Fruit fly (Drosophila melanogaster) whole organism, embryonic: ENCODE data around the gene Sk2.

Source experiments
- Aef1 ChIP-seq: fragments of 200-800 bp; sonication (Bioruptor generic); IDR thresholded peaks from 3 replicates; pipeline ENCODE4 v1.3.6; 2022; ENCODE audit warnings: missing biosample characterization, missing genetic modification characterization
- CG12942 ChIP-seq: fragments of 200-800 bp; sonication (Bioruptor generic); optimal IDR thresholded peaks from 3 replicates; lab custom pipeline; 2016; ENCODE audit warnings: missing biosample characterization, missing genetic modification characterization
- CG14441 ChIP-seq: fragments of 200-800 bp; sonication (Bioruptor generic); IDR thresholded peaks from 2 replicates; pipeline ENCODE4 v1.3.6; 2022; ENCODE audit warnings: missing biosample characterization, missing genetic modification characterization
- CG1529 ChIP-seq: fragments of 200-800 bp; sonication (Bioruptor generic); optimal IDR thresholded peaks from 3 replicates; lab custom pipeline; 2018; ENCODE audit warnings: missing biosample characterization, missing genetic modification characterization
- CG1602 ChIP-seq: fragments of 200-800 bp; sonication (Bioruptor generic); optimal IDR thresholded peaks from 3 replicates; lab custom pipeline; 2016; ENCODE audit warnings: missing biosample characterization, missing genetic modification characterization
- CG18262 ChIP-seq: fragments of 200-800 bp; optimal IDR thresholded peaks from 3 replicates; lab custom pipeline; 2019; ENCODE audit warnings: missing biosample characterization, mild to moderate bottlenecking, missing genetic modification characterization, moderate library complexity
- CG18764 ChIP-seq: fragments of 200-800 bp; sonication (Bioruptor generic); optimal IDR thresholded peaks from 3 replicates; lab custom pipeline; 2016; ENCODE audit warnings: missing biosample characterization, missing genetic modification characterization
- CG2120 ChIP-seq: fragments of 200-800 bp; sonication (Bioruptor generic); optimal IDR thresholded peaks from 3 replicates; lab custom pipeline; 2016; ENCODE audit warnings: missing biosample characterization, missing genetic modification characterization
- CG2712 ChIP-seq: fragments of 200-800 bp; optimal IDR thresholded peaks from 3 replicates; lab custom pipeline; 2019; ENCODE audit warnings: missing biosample characterization, mild to moderate bottlenecking, missing genetic modification characterization, moderate library complexity
- CG31441 ChIP-seq: fragments of 200-800 bp; sonication (Bioruptor generic); IDR thresholded peaks from 2 replicates; pipeline ENCODE4 v1.3.6; 2022; ENCODE audit warnings: missing biosample characterization, missing genetic modification characterization
- CG32532 ChIP-seq: fragments of 200-800 bp; sonication (Bioruptor generic); IDR thresholded peaks from 2 replicates; pipeline ENCODE4 v1.3.6; 2022; ENCODE audit warnings: missing biosample characterization, missing genetic modification characterization
- CG4282 ChIP-seq: fragments of 200-800 bp; sonication (Bioruptor generic); optimal IDR thresholded peaks from 2 replicates; lab custom pipeline; 2016; ENCODE audit warnings: missing biosample characterization, missing genetic modification characterization
- CG6272 ChIP-seq: fragments of 200-800 bp; sonication (Bioruptor generic); IDR thresholded peaks from 2 replicates; pipeline ENCODE4 v1.3.6; 2022; ENCODE audit warnings: missing biosample characterization, missing genetic modification characterization
- CG7963 ChIP-seq: fragments of 200-800 bp; sonication (Bioruptor generic); IDR thresholded peaks from 3 replicates; pipeline ENCODE4 v1.3.6; 2022; ENCODE audit warnings: missing biosample characterization, missing genetic modification characterization; ENCODE audit not compliant: partially characterized antibody
- CG9437 ChIP-seq: fragments of 200-800 bp; sonication (Bioruptor generic); optimal IDR thresholded peaks from 2 replicates; lab custom pipeline; 2018; ENCODE audit warnings: missing biosample characterization, mild to moderate bottlenecking, missing genetic modification characterization
- HmgZ ChIP-seq: fragments of 200-800 bp; sonication (Bioruptor generic); optimal IDR thresholded peaks from 2 replicates; lab custom pipeline; 2018; ENCODE audit warnings: missing biosample characterization, mild to moderate bottlenecking, missing genetic modification characterization
- Hsf ChIP-seq: fragments of 200-800 bp; sonication (Bioruptor generic); optimal IDR thresholded peaks from 3 replicates; lab custom pipeline; 2016; ENCODE audit warnings: missing biosample characterization, missing genetic modification characterization
- Kr ChIP-seq: fragments of 200-800 bp; sonication (Bioruptor generic); optimal IDR thresholded peaks from 2 replicates; lab custom pipeline; 2017; ENCODE audit warnings: missing biosample characterization, mild to moderate bottlenecking, missing genetic modification characterization
- Mrtf ChIP-seq: fragments of 200-800 bp; sonication (Bioruptor generic); IDR thresholded peaks from 3 replicates; pipeline ENCODE4 v1.3.6; 2022; ENCODE audit warnings: missing biosample characterization, missing genetic modification characterization
- Sox102F ChIP-seq: fragments of 200-800 bp; sonication (Bioruptor generic); optimal IDR thresholded peaks from 2 replicates; lab custom pipeline; 2018; ENCODE audit warnings: missing biosample characterization, mild to moderate bottlenecking, missing genetic modification characterization, moderate library complexity
- Spps ChIP-seq: fragments of 200-800 bp; sonication (Bioruptor generic); optimal IDR thresholded peaks from 2 replicates; lab custom pipeline; 2018; ENCODE audit warnings: missing biosample characterization, mild to moderate bottlenecking, missing genetic modification characterization
- Xrp1 ChIP-seq: fragments of 200-800 bp; sonication (Bioruptor generic); IDR thresholded peaks from 2 replicates; pipeline ENCODE4 v1.3.6; 2022; ENCODE audit warnings: missing biosample characterization, missing genetic modification characterization
- ac ChIP-seq: fragments of 200-800 bp; sonication (Bioruptor generic); optimal IDR thresholded peaks from 3 replicates; lab custom pipeline; 2017; ENCODE audit warnings: missing biosample characterization, mild to moderate bottlenecking, missing genetic modification characterization
- ash1 ChIP-seq: fragments of 200-800 bp; sonication (Bioruptor generic); optimal IDR thresholded peaks from 2 replicates; lab custom pipeline; 2018; ENCODE audit warnings: missing biosample characterization, mild to moderate bottlenecking, missing genetic modification characterization
- ato ChIP-seq: fragments of 200-800 bp; sonication (Bioruptor generic); IDR thresholded peaks from 2 replicates; pipeline ENCODE4 v1.3.6; 2022; ENCODE audit warnings: missing biosample characterization, missing genetic modification characterization; ENCODE audit not compliant: partially characterized antibody
- az2 ChIP-seq: fragments of 200-800 bp; sonication (Bioruptor generic); optimal IDR thresholded peaks from 3 replicates; lab custom pipeline; 2016; ENCODE audit warnings: missing biosample characterization, missing genetic modification characterization
- caup ChIP-seq: fragments of 200-800 bp; sonication (Bioruptor generic); optimal IDR thresholded peaks from 3 replicates; lab custom pipeline; 2017; ENCODE audit warnings: missing biosample characterization, mild to moderate bottlenecking, missing genetic modification characterization, moderate library complexity; ENCODE audit not compliant: severe bottlenecking
- cg ChIP-seq: fragments of 200-800 bp; sonication (Bioruptor generic); optimal IDR thresholded peaks from 3 replicates; lab custom pipeline; 2019; ENCODE audit warnings: missing biosample characterization, mild to moderate bottlenecking, missing genetic modification characterization, moderate library complexity
- croc ChIP-seq: fragments of 200-800 bp; sonication (Bioruptor generic); conservative IDR thresholded peaks from 3 replicates; pipeline ENCODE4 v1.3.6; 2022; ENCODE audit warnings: missing biosample characterization, missing genetic modification characterization
- dimm ChIP-seq: fragments of 200-800 bp; sonication (Bioruptor generic); IDR thresholded peaks from 2 replicates; pipeline ENCODE4 v1.3.6; 2022; ENCODE audit warnings: missing biosample characterization, missing genetic modification characterization
- dpn ChIP-seq, 2 experiments: fragments of 200-800 bp; sonication (Bioruptor generic); optimal IDR thresholded peaks; 3 replicates each; lab custom pipeline; 2016; ENCODE audit warnings: missing biosample characterization in 2 of 2, missing genetic modification characterization in 2 of 2
- gcm ChIP-seq: fragments of 200-800 bp; sonication (Bioruptor generic); optimal IDR thresholded peaks from 2 replicates; lab custom pipeline; 2019; ENCODE audit warnings: missing biosample characterization, mild to moderate bottlenecking, missing genetic modification characterization, moderate library complexity
- grau ChIP-seq: fragments of 200-800 bp; optimal IDR thresholded peaks from 3 replicates; lab custom pipeline; 2019; ENCODE audit warnings: missing biosample characterization, mild to moderate bottlenecking, missing genetic modification characterization, moderate library complexity
- grn ChIP-seq: fragments of 200-800 bp; sonication (Bioruptor generic); optimal IDR thresholded peaks from 3 replicates; lab custom pipeline; 2017; ENCODE audit warnings: missing biosample characterization, missing genetic modification characterization
- hth ChIP-seq: fragments of >200 bp; optimal IDR thresholded peaks from 2 replicates; lab custom pipeline; 2017; ENCODE audit warnings: inconsistent platforms
- jing ChIP-seq: fragments of 200-800 bp; sonication (Bioruptor generic); optimal IDR thresholded peaks from 2 replicates; lab custom pipeline; 2018; ENCODE audit warnings: missing biosample characterization, mild to moderate bottlenecking, missing genetic modification characterization
- jumu ChIP-seq: fragments of 200-800 bp; sonication (Bioruptor generic); optimal IDR thresholded peaks from 3 replicates; lab custom pipeline; 2016; ENCODE audit warnings: missing biosample characterization, missing genetic modification characterization
- klu ChIP-seq: fragments of 200-800 bp; sonication (Bioruptor generic); IDR thresholded peaks from 2 replicates; pipeline ENCODE4 v1.3.6; 2022; ENCODE audit warnings: missing biosample characterization, missing genetic modification characterization
- kni ChIP-seq: fragments of 200-800 bp; sonication (Bioruptor generic); optimal IDR thresholded peaks from 3 replicates; lab custom pipeline; 2017; ENCODE audit warnings: mild to moderate bottlenecking, missing biosample characterization, missing genetic modification reagents, missing genetic modification characterization
- lilli ChIP-seq: fragments of 200-800 bp; sonication (Bioruptor generic); optimal IDR thresholded peaks from 3 replicates; lab custom pipeline; 2016; ENCODE audit warnings: missing biosample characterization, missing genetic modification characterization
- nerfin-1 ChIP-seq: fragments of 200-800 bp; sonication (Bioruptor generic); optimal IDR thresholded peaks from 3 replicates; lab custom pipeline; 2019; ENCODE audit warnings: missing biosample characterization, mild to moderate bottlenecking, missing genetic modification characterization, moderate library complexity
- psq ChIP-seq: fragments of 200-800 bp; sonication (Bioruptor generic); optimal IDR thresholded peaks from 2 replicates; lab custom pipeline; 2017; ENCODE audit warnings: missing biosample characterization, missing genetic modification characterization
- rib ChIP-seq: fragments of 200-800 bp; sonication (Bioruptor generic); IDR thresholded peaks from 2 replicates; pipeline ENCODE4 v1.3.6; 2022; ENCODE audit warnings: missing biosample characterization, missing genetic modification characterization
- run ChIP-seq: fragments of 200-800 bp; sonication (Bioruptor generic); optimal IDR thresholded peaks from 3 replicates; lab custom pipeline; 2018; ENCODE audit warnings: missing biosample characterization, mild to moderate bottlenecking, missing genetic modification characterization
- scrt ChIP-seq: fragments of 200-800 bp; sonication (Bioruptor generic); optimal IDR thresholded peaks from 2 replicates; lab custom pipeline; 2018; ENCODE audit warnings: missing biosample characterization, mild to moderate bottlenecking, missing genetic modification characterization, moderate library complexity
- shn ChIP-seq: fragments of 200-800 bp; sonication (Bioruptor generic); optimal IDR thresholded peaks from 3 replicates; lab custom pipeline; 2016; ENCODE audit warnings: missing biosample characterization, missing genetic modification characterization
- sisA ChIP-seq: fragments of 200-800 bp; sonication (Bioruptor generic); IDR thresholded peaks from 2 replicates; pipeline ENCODE4 v1.3.6; 2022; ENCODE audit warnings: missing biosample characterization, missing genetic modification characterization
- so ChIP-seq: fragments of 200-800 bp; sonication (Bioruptor generic); IDR thresholded peaks from 3 replicates; pipeline ENCODE4 v1.3.6; 2022; ENCODE audit warnings: missing biosample characterization, missing genetic modification characterization
- tup ChIP-seq: fragments of 200-800 bp; sonication (Bioruptor generic); optimal IDR thresholded peaks from 2 replicates; lab custom pipeline; 2016; ENCODE audit warnings: missing biosample characterization, mild to moderate bottlenecking, missing genetic modification characterization, moderate library complexity
- twi ChIP-seq: fragments of 200-800 bp; optimal IDR thresholded peaks from 2 replicates; lab custom pipeline; 2019; ENCODE audit warnings: missing biosample characterization, mild to moderate bottlenecking, missing genetic modification characterization, moderate library complexity

The Sk2 gene

DNA sequence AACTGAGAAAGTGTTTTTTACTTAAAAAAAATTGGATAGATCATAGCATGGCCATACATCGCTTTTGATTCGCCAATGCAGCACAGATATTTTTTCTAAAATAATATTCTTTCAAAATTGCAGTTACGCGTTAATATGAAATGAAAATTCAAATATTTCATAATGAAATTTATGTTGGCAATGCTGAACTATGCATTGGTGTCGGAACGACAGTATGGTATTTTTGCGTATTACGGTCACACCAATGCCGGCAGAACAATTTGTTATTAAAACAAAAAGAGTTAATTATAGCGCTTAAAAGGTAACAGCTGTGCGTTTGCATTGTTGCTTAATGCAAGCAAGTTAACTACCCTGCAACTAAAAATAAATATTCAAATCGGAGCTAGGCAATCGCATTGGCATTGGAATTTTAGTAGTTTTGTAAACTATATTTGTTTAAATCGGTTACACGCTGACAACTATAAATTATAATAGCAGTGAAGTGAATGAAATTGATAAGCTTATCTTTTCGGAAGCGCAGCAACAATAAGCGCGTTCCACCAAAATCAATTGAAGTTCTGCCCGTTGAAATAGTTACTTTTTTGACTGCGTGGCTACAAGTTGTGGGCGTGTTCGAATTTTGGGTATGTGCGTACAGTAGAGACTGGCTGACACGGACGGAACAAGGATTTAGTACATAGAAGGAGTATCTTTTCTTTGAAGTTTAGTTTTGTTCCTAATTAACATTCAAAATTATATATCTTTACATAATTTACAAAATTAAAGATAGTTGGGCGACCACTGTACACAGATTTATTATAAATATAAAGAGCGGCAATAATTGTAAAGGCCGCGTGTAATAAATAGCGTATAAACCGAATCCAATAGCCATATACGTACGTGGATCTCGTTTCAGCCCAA lies 4.5 kb upstream of the Sk2 start, which contains the start of gene Prx4 (continued):
- TF ChIP-seq dimm (GFP tag; lab: Robert Waterston, UW), result peak; percentile 49; the same call in 1 of the 2 replicates
- peak; percentile 18 for TF ChIP-seq twi (tag; lab: Kevin White, UChicago)
- TF ChIP-seq klu (GFP tag; lab: Robert Waterston, UW), result no peak
- TF ChIP-seq rib (GFP tag; lab: Robert Waterston, UW), result no peak
- TF ChIP-seq so, result peak; percentile 76
- TF ChIP-seq CG1529 (GFP tag; lab: Kevin White, UChicago), result peak; percentile 32
- TF ChIP-seq lilli (GFP tag; lab: Kevin White, UChicago), result peak; percentile 73
- TF ChIP-seq run (tag; lab: Kevin White, UChicago), result peak; percentile 2
- peak; percentile 76 for TF ChIP-seq CG31441 (GFP tag; lab: Robert Waterston, UW)
- peak; percentile 76 for TF ChIP-seq CG2712 (tag; lab: Kevin White, UChicago)
- no peak for TF ChIP-seq CG4282 (GFP tag; lab: Kevin White, UChicago)
- TF ChIP-seq az2 (GFP tag; lab: Kevin White, UChicago), result peak; percentile 62
- peak; percentile 50 for TF ChIP-seq Spps
- TF ChIP-seq CG1602 (GFP tag; lab: Kevin White, UChicago), result peak; percentile 43
- no peak for TF ChIP-seq kni (GFP tag; lab: Kevin White, UChicago)
- peak; percentile 45; the same call in 2 of the 3 replicates for TF ChIP-seq croc
- peak; percentile 30 for TF ChIP-seq CG12942
- TF ChIP-seq CG2120, result peak; percentile 80
- TF ChIP-seq dpn (GFP tag; optimal IDR thresholded peaks at IDR 0.05; lab: Kevin White, UChicago), result peak; percentile 15 to 60
- peak; percentile 74 for TF ChIP-seq caup
- peak; percentile 44 for TF ChIP-seq Hsf (GFP tag; lab: Kevin White, UChicago)
- TF ChIP-seq CG18764 (GFP tag; lab: Kevin White, UChicago), result no peak
- TF ChIP-seq CG32532 (GFP tag; lab: Robert Waterston, UW), result peak; percentile 84
- peak; percentile 75 for TF ChIP-seq Mrtf
- TF ChIP-seq ash1 (GFP tag; lab: Kevin White, UChicago), result no peak
- TF ChIP-seq ato, result no peak
- TF ChIP-seq sisA (GFP tag; lab: Robert Waterston, UW), result peak; percentile 86
- peak; percentile 44 for TF ChIP-seq jing (GFP tag; lab: Kevin White, UChicago)
- no peak for TF ChIP-seq shn (GFP tag; lab: Kevin White, UChicago)
- TF ChIP-seq Kr (GFP tag; lab: Kevin White, UChicago), result no peak
- TF ChIP-seq grn (GFP tag; lab: Kevin White, UChicago), result no peak
- TF ChIP-seq scrt, result peak; percentile 28
- peak; percentile 74 for TF ChIP-seq Sox102F (GFP tag; lab: Kevin White, UChicago)
- peak; percentile 96 for TF ChIP-seq grau (tag; lab: Kevin White, UChicago)
- no peak for TF ChIP-seq tup (GFP tag; lab: Kevin White, UChicago)
- peak; percentile 16 for TF ChIP-seq HmgZ (tag; lab: Kevin White, UChicago)
- peak; percentile 85 for TF ChIP-seq Xrp1
- peak; percentile 34 for TF ChIP-seq nerfin-1 (tag; lab: Kevin White, UChicago)
- TF ChIP-seq cg (GFP tag; lab: Kevin White, UChicago), result no peak
- no peak for TF ChIP-seq psq
- TF ChIP-seq jumu, result peak; percentile 26
- TF ChIP-seq gcm, result peak; percentile 50
- no peak for TF ChIP-seq CG7963 (GFP tag; lab: Robert Waterston, UW)
- peak; percentile 76 for TF ChIP-seq Aef1 (GFP tag; lab: Robert Waterston, UW)
- TF ChIP-seq CG9437 (GFP tag; lab: Kevin White, UChicago), result peak; percentile 31
- peak; percentile 78 for TF ChIP-seq CG14441 (GFP tag; lab: Robert Waterston, UW)
- TF ChIP-seq CG18262, result peak; percentile 71
- no peak for TF ChIP-seq hth (lab: Kevin White, UChicago)
- no peak for TF ChIP-seq ac (GFP tag; lab: Kevin White, UChicago)
- no peak for TF ChIP-seq CG6272 (GFP tag; lab: Robert Waterston, UW)
